Fruit fly (Drosophila melanogaster) whole organism, embryonic: ENCODE results near the gene swa.
A peak's percentile ranks its signal among the peaks of the same experiment; 100 is the strongest.

Experiments
- Atf6 ChIP-seq: fragments of 200-800 bp; sonication (Bioruptor generic); IDR thresholded peaks from 2 replicates; pipeline ENCODE4 v1.3.6; 2022; ENCODE audit warnings: missing biosample characterization, missing genetic modification characterization
- BtbVII ChIP-seq: fragments of 200-800 bp; sonication (Bioruptor generic); optimal IDR thresholded peaks from 3 replicates; lab custom pipeline; 2017; ENCODE audit warnings: missing biosample characterization, mild to moderate bottlenecking, missing genetic modification characterization
- CG10543 ChIP-seq: fragments of 200-800 bp; sonication (Bioruptor generic); optimal IDR thresholded peaks from 3 replicates; lab custom pipeline; 2017; ENCODE audit warnings: missing biosample characterization, mild to moderate bottlenecking, missing genetic modification characterization, moderate library complexity
- CG10959 ChIP-seq: fragments of 200-800 bp; sonication (Bioruptor generic); IDR thresholded peaks from 2 replicates; pipeline ENCODE4 v1.3.6; 2022; ENCODE audit warnings: missing biosample characterization, missing genetic modification characterization
- CG12299 ChIP-seq: fragments of 200-800 bp; sonication (Bioruptor generic); optimal IDR thresholded peaks from 2 replicates; lab custom pipeline; 2018; ENCODE audit warnings: missing biosample characterization, mild to moderate bottlenecking, missing genetic modification characterization
- CG12744 ChIP-seq: fragments of 200-800 bp; sonication (Bioruptor generic); optimal IDR thresholded peaks from 2 replicates; lab custom pipeline; 2016; ENCODE audit warnings: missing biosample characterization, missing genetic modification characterization
- CG30020 ChIP-seq: fragments of 200-800 bp; optimal IDR thresholded peaks from 2 replicates; lab custom pipeline; 2019; ENCODE audit warnings: missing biosample characterization, mild to moderate bottlenecking, missing genetic modification characterization, moderate library complexity
- CG31365 ChIP-seq: fragments of 200-800 bp; sonication (Bioruptor generic); optimal IDR thresholded peaks from 2 replicates; lab custom pipeline; 2018; ENCODE audit warnings: missing biosample characterization, mild to moderate bottlenecking, missing genetic modification characterization
- CG3163 ChIP-seq: fragments of 200-800 bp; sonication (Bioruptor generic); optimal IDR thresholded peaks from 3 replicates; lab custom pipeline; 2016; ENCODE audit warnings: missing biosample characterization, missing genetic modification characterization
- CG32532 ChIP-seq: fragments of 200-800 bp; sonication (Bioruptor generic); IDR thresholded peaks from 2 replicates; pipeline ENCODE4 v1.3.6; 2022; ENCODE audit warnings: missing biosample characterization, missing genetic modification characterization
- CG4820 ChIP-seq: fragments of 200-800 bp; sonication (Bioruptor generic); optimal IDR thresholded peaks from 3 replicates; lab custom pipeline; 2016; ENCODE audit warnings: missing biosample characterization, missing genetic modification characterization
- CG6689 ChIP-seq: fragments of 200-800 bp; sonication (Bioruptor generic); IDR thresholded peaks from 2 replicates; pipeline ENCODE4 v1.3.6; 2022; ENCODE audit warnings: missing biosample characterization, missing genetic modification characterization
- CG6765 ChIP-seq: fragments of 200-800 bp; sonication (Bioruptor generic); optimal IDR thresholded peaks from 3 replicates; lab custom pipeline; 2017; ENCODE audit warnings: missing biosample characterization, mild to moderate bottlenecking, missing genetic modification characterization
- CG7987 ChIP-seq: fragments of 200-800 bp; sonication (Bioruptor generic); optimal IDR thresholded peaks from 2 replicates; lab custom pipeline; 2018; ENCODE audit warnings: missing biosample characterization, mild to moderate bottlenecking, missing genetic modification characterization, moderate library complexity
- CG8290 ChIP-seq, 3 experiments: fragments of 200-800 bp; sonication (Bioruptor generic); optimal IDR thresholded peaks; 2 replicates each; lab custom pipeline; 2016 to 2019; ENCODE audit warnings: missing biosample characterization in 3 of 3, missing genetic modification characterization in 3 of 3, mild to moderate bottlenecking in 2 of 3, moderate library complexity in 1 of 3
- CG8388 ChIP-seq: fragments of 200-800 bp; sonication (Bioruptor generic); optimal IDR thresholded peaks from 2 replicates; lab custom pipeline; 2019; ENCODE audit warnings: missing biosample characterization, mild to moderate bottlenecking, missing genetic modification characterization, moderate library complexity
- CG9727 ChIP-seq: fragments of 200-800 bp; sonication (Bioruptor generic); optimal IDR thresholded peaks from 3 replicates; lab custom pipeline; 2017; ENCODE audit warnings: missing biosample characterization, mild to moderate bottlenecking, missing genetic modification characterization
- Doc3 ChIP-seq: fragments of 200-800 bp; sonication (Bioruptor generic); IDR thresholded peaks from 3 replicates; pipeline ENCODE4 v1.3.6; 2022; ENCODE audit warnings: missing biosample characterization, missing genetic modification characterization; ENCODE audit not compliant: partially characterized antibody
- Hsf ChIP-seq: fragments of 200-800 bp; sonication (Bioruptor generic); optimal IDR thresholded peaks from 3 replicates; lab custom pipeline; 2016; ENCODE audit warnings: missing biosample characterization, missing genetic modification characterization
- Mad ChIP-seq: fragments of 200-800 bp; sonication (Bioruptor generic); optimal IDR thresholded peaks from 2 replicates; lab custom pipeline; 2016; ENCODE audit warnings: missing biosample characterization, missing genetic modification characterization
- Mrtf ChIP-seq: fragments of 200-800 bp; sonication (Bioruptor generic); IDR thresholded peaks from 3 replicates; pipeline ENCODE4 v1.3.6; 2022; ENCODE audit warnings: missing biosample characterization, missing genetic modification characterization
- Nf-YB ChIP-seq: fragments of 200-800 bp; sonication (Bioruptor generic); optimal IDR thresholded peaks from 3 replicates; lab custom pipeline; 2019; ENCODE audit warnings: missing biosample characterization, mild to moderate bottlenecking, missing genetic modification characterization, moderate library complexity
- Nf-YC ChIP-seq: fragments of 200-800 bp; optimal IDR thresholded peaks from 3 replicates; lab custom pipeline; 2019; ENCODE audit warnings: missing biosample characterization, mild to moderate bottlenecking, missing genetic modification characterization, moderate library complexity
- NfI ChIP-seq: fragments of 200-800 bp; sonication (Bioruptor generic); optimal IDR thresholded peaks from 3 replicates; lab custom pipeline; 2018; ENCODE audit warnings: missing biosample characterization, mild to moderate bottlenecking, missing genetic modification characterization, moderate library complexity
- Pdp1 ChIP-seq, 2 experiments: fragments of 200-800 bp; sonication (Bioruptor generic); optimal IDR thresholded peaks; 3 replicates each; lab custom pipeline; 2016; ENCODE audit warnings: missing biosample characterization in 2 of 2, missing genetic modification characterization in 2 of 2, mild to moderate bottlenecking in 1 of 2, moderate library complexity in 1 of 2
- Poxn ChIP-seq: fragments of 200-800 bp; sonication (Bioruptor generic); IDR thresholded peaks from 2 replicates; pipeline ENCODE4 v1.3.6; 2022; ENCODE audit warnings: missing biosample characterization, missing genetic modification characterization
- ara ChIP-seq: fragments of 200-800 bp; sonication (Bioruptor generic); IDR thresholded peaks from 2 replicates; pipeline ENCODE4 v1.3.6; 2022; ENCODE audit warnings: missing biosample characterization, missing genetic modification characterization
- bigmax ChIP-seq: fragments of 200-800 bp; sonication (Bioruptor generic); optimal IDR thresholded peaks from 2 replicates; lab custom pipeline; 2018; ENCODE audit warnings: missing biosample characterization, mild to moderate bottlenecking, missing genetic modification characterization
- bowl ChIP-seq: fragments of 200-800 bp; sonication (Bioruptor generic); IDR thresholded peaks from 2 replicates; pipeline ENCODE4 v1.3.6; 2022; ENCODE audit warnings: missing biosample characterization, missing genetic modification characterization
- bsh ChIP-seq, 2 experiments: fragments of 200-800 bp; sonication (Bioruptor generic); optimal IDR thresholded peaks; 2 replicates each; lab custom pipeline; 2017 to 2018; ENCODE audit warnings: mild to moderate bottlenecking in 2 of 2, missing biosample characterization in 2 of 2, missing genetic modification characterization in 2 of 2, moderate library complexity in 1 of 2
- ci ChIP-seq: fragments of 200-800 bp; sonication (Bioruptor generic); IDR thresholded peaks from 3 replicates; pipeline ENCODE4 v1.3.6; 2022; ENCODE audit warnings: missing biosample characterization, missing genetic modification characterization
- crc ChIP-seq: fragments of 200-800 bp; sonication (Bioruptor generic); optimal IDR thresholded peaks from 2 replicates; lab custom pipeline; 2016; ENCODE audit warnings: missing biosample characterization, missing genetic modification characterization
- emc ChIP-seq: fragments of 200-800 bp; sonication (Bioruptor generic); optimal IDR thresholded peaks from 2 replicates; lab custom pipeline; 2016; ENCODE audit warnings: missing biosample characterization, missing genetic modification characterization
- fru ChIP-seq: fragments of >200 bp; optimal IDR thresholded peaks from 2 replicates; lab custom pipeline; 2017
- gsb-n ChIP-seq: fragments of 200-800 bp; sonication (Bioruptor generic); optimal IDR thresholded peaks from 3 replicates; lab custom pipeline; 2018; ENCODE audit warnings: missing biosample characterization, mild to moderate bottlenecking, missing genetic modification characterization
- h ChIP-seq: fragments of >200 bp; optimal IDR thresholded peaks from 2 replicates; lab custom pipeline; 2017
- hth ChIP-seq: fragments of >200 bp; optimal IDR thresholded peaks from 2 replicates; lab custom pipeline; 2017; ENCODE audit warnings: inconsistent platforms
- lmd ChIP-seq: fragments of 200-800 bp; sonication (Bioruptor generic); IDR thresholded peaks from 2 replicates; pipeline ENCODE4 v1.3.6; 2022; ENCODE audit warnings: missing biosample characterization, missing genetic modification characterization
- nom ChIP-seq: fragments of 200-800 bp; sonication (Bioruptor generic); optimal IDR thresholded peaks from 2 replicates; lab custom pipeline; 2017; ENCODE audit warnings: missing biosample characterization, missing genetic modification characterization, mild to moderate bottlenecking, moderate library complexity, missing genetic modification reagents
- oc ChIP-seq: fragments of 200-800 bp; sonication (Bioruptor generic); optimal IDR thresholded peaks from 2 replicates; lab custom pipeline; 2018; ENCODE audit warnings: missing biosample characterization, mild to moderate bottlenecking, missing genetic modification characterization, moderate library complexity
- pzg ChIP-seq: fragments of 200-800 bp; sonication (Bioruptor generic); optimal IDR thresholded peaks from 3 replicates; lab custom pipeline; 2018; ENCODE audit warnings: missing biosample characterization, mild to moderate bottlenecking, missing genetic modification characterization, moderate library complexity
- rib ChIP-seq: fragments of 200-800 bp; sonication (Bioruptor generic); IDR thresholded peaks from 2 replicates; pipeline ENCODE4 v1.3.6; 2022; ENCODE audit warnings: missing biosample characterization, missing genetic modification characterization
- row ChIP-seq: fragments of 200-800 bp; sonication (Bioruptor generic); IDR thresholded peaks from 3 replicates; pipeline ENCODE4 v1.3.6; 2022; ENCODE audit warnings: missing biosample characterization, missing genetic modification characterization
- salm ChIP-seq: fragments of 200-800 bp; sonication (Bioruptor generic); optimal IDR thresholded peaks from 2 replicates; lab custom pipeline; 2018; ENCODE audit warnings: missing biosample characterization, mild to moderate bottlenecking, missing genetic modification characterization
- sisA ChIP-seq: fragments of 200-800 bp; sonication (Bioruptor generic); IDR thresholded peaks from 2 replicates; pipeline ENCODE4 v1.3.6; 2022; ENCODE audit warnings: missing biosample characterization, missing genetic modification characterization
- tna ChIP-seq: fragments of 200-800 bp; sonication (Bioruptor generic); IDR thresholded peaks from 2 replicates; pipeline ENCODE4 v1.3.6; 2022; ENCODE audit warnings: missing biosample characterization, missing genetic modification characterization; ENCODE audit not compliant: partially characterized antibody
- unpg ChIP-seq: fragments of 200-800 bp; sonication (Bioruptor generic); optimal IDR thresholded peaks from 3 replicates; lab custom pipeline; 2018; ENCODE audit warnings: missing biosample characterization, mild to moderate bottlenecking, missing genetic modification characterization, moderate library complexity
- vvl ChIP-seq: fragments of 200-800 bp; sonication (Bioruptor generic); IDR thresholded peaks from 2 replicates; pipeline ENCODE4 v1.3.6; 2022; ENCODE audit warnings: missing biosample characterization, missing genetic modification characterization
- wek ChIP-seq: fragments of 200-800 bp; sonication (Bioruptor generic); optimal IDR thresholded peaks from 3 replicates; lab custom pipeline; 2018; ENCODE audit warnings: missing biosample characterization, mild to moderate bottlenecking, missing genetic modification characterization, moderate library complexity
- wor ChIP-seq: fragments of 200-800 bp; sonication (Bioruptor generic); IDR thresholded peaks from 2 replicates; pipeline ENCODE4 v1.3.6; 2022; ENCODE audit warnings: missing biosample characterization, missing genetic modification characterization
- zen ChIP-seq: fragments of 200-800 bp; sonication (Bioruptor generic); optimal IDR thresholded peaks from 3 replicates; lab custom pipeline; 2018; ENCODE audit warnings: missing biosample characterization, mild to moderate bottlenecking, missing genetic modification characterization, moderate library complexity

The swa gene

dm6 chrX:6376748-6377147 is 11.2 kb upstream of the swa start (continued):
- TF ChIP-seq Atf6 (GFP tag; lab: Robert Waterston, UW) (peak; percentile 27; the same call in 1 of the 2 replicates), nom (no peak), zen (tag; lab: Kevin White, UChicago) (no peak), CG10543 (GFP tag; lab: Kevin White, UChicago) (no peak), h (lab: Kevin White, UChicago) (no peak), Nf-YB (GFP tag; lab: Kevin White, UChicago) (no peak), lmd (GFP tag; lab: Robert Waterston, UW) (no peak), gsb-n (no peak), BtbVII (GFP tag; lab: Kevin White, UChicago) (no peak), Hsf (GFP tag; lab: Kevin White, UChicago) (peak; percentile 20), pzg (GFP tag; lab: Kevin White, UChicago) (no peak), CG4820 (no peak), Mrtf (GFP tag; lab: Robert Waterston, UW) (no peak), wor (GFP tag; lab: Robert Waterston, UW) (no peak), hth (lab: Kevin White, UChicago) (no peak), CG3163 (GFP tag; lab: Kevin White, UChicago) (no peak), Pdp1 (GFP tag; optimal IDR thresholded peaks at IDR 0.05; lab: Kevin White, UChicago) (peak in 1 of 2 experiments; percentile 19), CG6765 (GFP tag; lab: Kevin White, UChicago) (peak; percentile 1), CG12744 (GFP tag; lab: Kevin White, UChicago) (no peak), CG6689 (GFP tag; lab: Robert Waterston, UW) (no peak), CG7987 (GFP tag; lab: Kevin White, UChicago) (no peak), row (GFP tag; lab: Robert Waterston, UW) (peak; percentile 61), bsh (GFP tag; optimal IDR thresholded peaks at IDR 0.05; lab: Kevin White, UChicago) (peak in 1 of 2 experiments; percentile 5), NfI (no peak), ara (GFP tag; lab: Robert Waterston, UW) (no peak), CG31365 (tag; lab: Kevin White, UChicago) (no peak), salm (tag; lab: Kevin White, UChicago) (no peak), CG9727 (GFP tag; lab: Kevin White, UChicago) (peak; percentile 12), CG10959 (GFP tag; lab: Robert Waterston, UW) (no peak), CG8290 (GFP tag; optimal IDR thresholded peaks at IDR 0.05; lab: Kevin White, UChicago) (no peak), CG8290 (tag; optimal IDR thresholded peaks at IDR 0.05; lab: Kevin White, UChicago) (no peak), crc (GFP tag; lab: Kevin White, UChicago) (no peak), wek (GFP tag; lab: Kevin White, UChicago) (no peak), fru (lab: Kevin White, UChicago) (no peak), bowl (GFP tag; lab: Robert Waterston, UW) (no peak), tna (GFP tag; lab: Robert Waterston, UW) (no peak), ci (0 out of 3 replicates have a peak, but pooled peaks have one; percentile 35), CG30020 (tag; lab: Kevin White, UChicago) (no peak), bigmax (GFP tag; lab: Kevin White, UChicago) (no peak), oc (no peak), Nf-YC (tag; lab: Kevin White, UChicago) (no peak), CG8388 (GFP tag; lab: Kevin White, UChicago) (no peak), CG12299 (tag; lab: Kevin White, UChicago) (no peak), emc (GFP tag; lab: Kevin White, UChicago) (no peak), unpg (GFP tag; lab: Kevin White, UChicago) (no peak), rib (no peak), Doc3 (no peak), vvl (GFP tag; lab: Robert Waterston, UW) (no peak), sisA (GFP tag; lab: Robert Waterston, UW) (peak; percentile 27; the same call in 1 of the 2 replicates), CG32532 (no peak), Mad (GFP tag; lab: Kevin White, UChicago) (no peak), Poxn (GFP tag; lab: Robert Waterston, UW) (no peak)
